Fruit fly (Drosophila melanogaster) Kc167 (cell line): ENCODE data around the gene CG42266.

ENCODE experiments used
- h ChIP-seq: fragments of >200 bp; optimal IDR thresholded peaks from 3 replicates; lab custom pipeline; 2018; ENCODE audit warnings: missing external identifiers
- insv ChIP-seq: fragments of >200 bp; optimal IDR thresholded peaks from 3 replicates; lab custom pipeline; 2018; ENCODE audit warnings: missing external identifiers
- psq ChIP-seq: fragments of >200 bp; optimal IDR thresholded peaks from 2 replicates; lab custom pipeline; 2017; ENCODE audit warnings: missing external identifiers
- ttk ChIP-seq: sonication (Bioruptor generic); optimal IDR thresholded peaks from 2 replicates; lab custom pipeline; 2017; ENCODE audit warnings: missing external identifiers

dm6 chr2L:16310648-16311047 is 29.5 kb downstream of the CG42266 start, which contains the start of the genes cni and fzy:
- no peak for TF ChIP-seq h (lab: Kevin White, UChicago)
- no peak for TF ChIP-seq psq (lab: Kevin White, UChicago)
- TF ChIP-seq ttk (lab: Kevin White, UChicago): no peak
- no peak for TF ChIP-seq insv (lab: Kevin White, UChicago)
